Fruit fly (Drosophila melanogaster) whole organism: ENCODE results near the gene CG10993.

Experiments
- CG8478 ChIP-seq: fragments of >200 bp; optimal IDR thresholded peaks from 2 replicates; lab custom pipeline; 2018; ENCODE audit warnings: inconsistent platforms
- Dll ChIP-seq: fragments of >200 bp; optimal IDR thresholded peaks from 2 replicates; lab custom pipeline; 2017
- EcR ChIP-seq, 2 experiments: fragments of >200 bp; optimal IDR thresholded peaks; 2 replicates each; lab custom pipeline; 2017; ENCODE audit warnings: missing biosample characterization in 2 of 2, missing genetic modification characterization in 2 of 2, missing genetic modification reagents in 2 of 2
- pan ChIP-seq: fragments of >200 bp; optimal IDR thresholded peaks from 2 replicates; lab custom pipeline; 2017
- psq ChIP-seq: fragments of >200 bp; optimal IDR thresholded peaks from 2 replicates; lab custom pipeline; 2017
- usp ChIP-seq: fragments of >200 bp; optimal IDR thresholded peaks from 2 replicates; lab custom pipeline; 2017; ENCODE audit warnings: missing biosample characterization, missing genetic modification characterization, mixed read lengths

The CG10993 gene

DNA sequence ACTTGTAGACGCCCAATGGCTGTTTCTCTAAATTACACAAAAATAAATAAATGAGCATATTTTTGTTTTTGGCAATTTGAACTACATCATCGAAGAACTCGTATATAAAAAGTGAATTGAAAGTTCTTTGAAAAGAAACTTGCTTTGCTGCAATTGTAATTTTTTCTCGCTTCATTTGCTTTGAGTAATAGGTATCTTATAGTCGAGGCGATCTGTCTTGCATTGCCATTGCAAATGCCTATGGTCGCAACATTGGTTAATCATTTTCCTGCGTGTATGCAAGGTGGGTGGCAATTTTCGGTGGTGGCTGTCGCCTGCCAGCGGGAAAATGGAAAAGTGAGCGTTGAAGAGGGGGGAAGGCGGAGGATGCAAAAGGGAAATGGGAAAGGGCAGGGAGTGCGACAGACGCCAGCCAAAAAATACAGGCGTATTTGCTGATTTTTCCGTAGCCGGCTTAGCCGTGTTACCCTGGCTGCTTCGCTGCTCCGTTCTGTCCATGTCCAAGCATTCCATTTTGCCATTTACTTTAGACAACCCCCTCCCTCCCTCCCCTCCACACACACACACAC, 3.5 kb downstream of the CG10993 start:
- no peak for TF ChIP-seq EcR (GFP tag; optimal IDR thresholded peaks at IDR 0.05; lab: Kevin White, UChicago)
- TF ChIP-seq pan (lab: Kevin White, UChicago), result no peak
- no peak for TF ChIP-seq psq (lab: Kevin White, UChicago)
- no peak for TF ChIP-seq usp
- no peak for TF ChIP-seq Dll
- TF ChIP-seq CG8478, result no peak

DNA sequence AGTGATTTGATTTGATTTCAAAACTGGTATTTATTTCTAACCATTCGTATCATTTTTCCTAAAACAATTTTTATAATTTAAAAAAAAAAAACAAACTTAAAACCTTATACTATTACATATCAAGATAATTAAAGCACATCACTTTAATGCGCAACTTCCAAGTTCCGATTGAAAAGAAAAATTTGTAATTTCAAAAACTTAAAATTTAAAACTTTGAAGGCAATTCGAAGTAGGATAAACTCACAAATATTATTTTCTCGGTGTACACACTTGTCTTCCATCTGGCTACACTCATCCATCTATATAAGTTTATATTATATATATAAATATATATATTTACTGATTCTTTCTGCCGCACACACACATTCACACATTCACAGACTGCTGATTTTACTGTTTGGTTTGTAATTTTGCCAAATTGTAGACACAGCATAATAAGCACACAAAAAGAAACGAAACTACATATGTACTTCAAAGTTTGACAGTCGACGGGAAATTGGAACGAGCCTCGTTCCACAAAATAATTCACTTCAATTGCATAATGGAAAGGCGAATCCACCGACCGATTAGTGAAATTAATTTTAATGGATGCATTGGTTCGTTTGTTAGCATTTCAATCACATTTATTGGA, 4.8 kb downstream of the CG10993 start:
- no peak for TF ChIP-seq Dll
- TF ChIP-seq CG8478, result no peak
- no peak for TF ChIP-seq psq (lab: Kevin White, UChicago)
- TF ChIP-seq pan (lab: Kevin White, UChicago), result no peak
- no peak for TF ChIP-seq EcR (GFP tag; optimal IDR thresholded peaks at IDR 0.05; lab: Kevin White, UChicago)
- TF ChIP-seq usp, result no peak

DNA sequence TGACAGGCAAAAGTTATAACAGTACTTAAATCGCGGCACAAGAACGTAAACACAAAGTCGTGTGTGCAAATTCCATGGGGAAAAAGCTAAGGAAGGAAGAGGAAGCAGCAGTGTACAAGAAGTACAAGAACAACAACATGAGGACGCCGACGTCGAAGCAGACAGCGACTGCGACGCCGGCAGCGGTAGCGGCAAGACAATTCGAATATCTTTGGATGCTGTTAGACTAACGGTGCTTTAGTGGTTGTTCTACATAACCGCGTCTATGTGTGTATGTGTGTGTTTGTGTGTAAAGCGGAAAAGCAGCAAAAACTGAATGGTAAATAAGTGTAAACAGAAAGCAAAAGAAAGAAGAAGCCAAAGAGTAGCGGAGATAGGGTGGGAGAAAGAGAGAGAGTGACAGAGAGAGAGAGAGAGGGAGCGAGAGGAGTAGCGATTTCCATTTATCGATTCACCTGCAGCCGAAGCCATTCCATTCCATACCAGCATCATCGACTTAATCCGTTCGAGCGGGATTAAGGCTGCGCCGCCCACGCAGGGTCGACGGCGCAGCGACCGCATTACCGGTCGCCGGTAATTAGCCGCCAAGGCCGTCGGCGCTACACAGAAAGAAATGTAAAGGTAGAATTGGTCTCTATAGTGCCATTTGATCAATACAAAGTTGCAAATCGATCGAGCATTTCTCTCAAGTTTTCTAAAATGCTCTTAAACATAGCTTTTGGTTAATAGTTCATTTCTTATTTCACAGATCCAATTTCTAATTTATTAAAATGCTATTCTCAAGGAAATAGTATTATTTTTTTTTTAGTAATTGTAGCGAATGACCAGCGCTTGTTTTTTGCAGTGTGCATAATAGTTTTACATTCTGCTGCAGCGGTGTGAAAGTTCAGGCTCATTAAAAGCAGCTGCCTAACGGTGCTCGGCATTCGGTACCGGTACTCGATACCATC, 6.7 kb downstream of the CG10993 start:
- TF ChIP-seq Dll (no peak), pan (lab: Kevin White, UChicago) (no peak), EcR (GFP tag; optimal IDR thresholded peaks at IDR 0.05; lab: Kevin White, UChicago) (no peak), psq (lab: Kevin White, UChicago) (no peak), CG8478 (no peak), usp (no peak)

DNA sequence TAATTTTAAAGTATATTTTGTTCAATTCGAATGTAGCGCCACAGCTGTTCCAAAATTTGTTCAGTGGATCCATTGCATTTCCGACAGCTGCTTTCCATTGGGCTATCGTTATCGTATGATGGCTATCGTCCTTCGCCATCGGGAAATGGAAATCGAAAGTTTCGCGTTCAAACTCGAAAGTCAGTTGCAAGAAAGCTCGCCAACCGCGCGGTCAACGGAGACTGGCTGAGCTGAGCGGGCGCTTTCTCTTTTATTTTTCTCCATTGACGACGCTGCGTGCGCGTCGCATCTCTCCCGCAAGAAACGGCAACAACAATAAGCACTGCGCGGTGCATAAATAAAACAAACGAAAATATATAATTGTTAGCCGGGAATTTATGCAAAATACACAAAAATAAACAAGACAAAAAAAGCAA, 7.4 kb downstream of the CG10993 start, which contains the start of gene inaE:
inaE (plus strand) TSS at position 181 of the 416 bp plus-strand sequence.
- TF ChIP-seq Dll (no peak), psq (lab: Kevin White, UChicago) (no peak), CG8478 (no peak), pan (lab: Kevin White, UChicago) (no peak), usp (no peak), EcR (GFP tag; optimal IDR thresholded peaks at IDR 0.05; lab: Kevin White, UChicago) (no peak)

DNA sequence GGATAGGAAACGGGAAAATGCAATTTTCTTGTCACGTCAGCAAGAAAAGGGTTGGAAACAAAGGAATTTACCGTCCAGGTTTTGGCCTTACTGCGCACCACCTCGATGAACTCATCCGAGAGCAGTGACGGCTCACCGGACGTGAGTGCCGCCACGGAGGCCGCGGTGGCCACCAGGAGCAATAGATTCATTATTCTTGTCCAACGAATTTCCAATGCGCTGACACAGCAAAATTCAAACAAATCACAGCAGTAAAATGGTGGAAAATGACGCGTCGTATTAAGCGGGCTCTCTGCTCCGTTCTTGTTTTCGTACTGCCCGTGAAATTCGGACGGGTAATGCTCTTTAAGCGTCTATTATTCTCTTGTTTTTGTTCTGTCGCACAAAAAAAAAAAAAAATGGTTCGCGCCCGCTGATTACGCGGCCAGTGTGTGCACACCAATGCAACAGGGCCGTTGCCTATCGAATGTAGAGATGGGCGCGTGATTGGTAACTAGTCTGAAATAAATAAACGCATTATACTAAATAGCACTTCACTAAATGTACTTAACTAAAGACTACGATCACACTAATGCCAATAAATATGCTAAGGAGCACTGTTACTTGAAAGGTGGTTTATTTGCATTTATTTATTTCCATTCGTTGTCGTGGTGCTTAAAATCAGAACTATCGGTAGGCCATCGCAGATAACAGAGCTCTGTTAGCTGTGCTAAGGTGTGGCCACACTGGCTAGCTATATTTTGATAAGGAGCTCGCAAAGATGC, 9.0 kb downstream of the CG10993 start, which contains the start of the genes CtsB and amrt:
CtsB (minus strand) TSS at position 432 of the 764 bp plus-strand sequence.
amrt (plus strand) TSS at position 721 of the 764 bp plus-strand sequence.
- TF ChIP-seq pan (lab: Kevin White, UChicago) (no peak), usp (no peak), EcR (GFP tag; optimal IDR thresholded peaks at IDR 0.05; lab: Kevin White, UChicago) (no peak), Dll (no peak), psq (lab: Kevin White, UChicago) (no peak), CG8478 (no peak)

DNA sequence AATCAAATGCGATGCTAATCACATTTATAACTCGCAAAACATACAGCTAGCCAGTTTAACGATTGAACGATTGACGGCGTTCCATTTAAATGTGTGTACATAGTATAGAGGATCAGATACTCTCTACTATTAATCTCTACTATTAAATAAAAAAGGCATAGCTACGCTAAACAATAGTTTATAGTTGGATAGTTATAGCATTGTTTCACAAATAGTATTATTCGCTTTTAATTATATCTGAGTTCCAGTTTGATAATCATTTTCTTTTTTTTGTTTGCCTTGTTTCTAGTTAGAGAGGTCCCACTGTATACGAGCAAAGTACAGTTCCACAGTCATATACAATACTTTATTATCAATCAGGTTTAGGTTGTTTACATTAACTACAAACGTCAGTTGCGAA, 11.2 kb downstream of the CG10993 start:
- TF ChIP-seq psq (lab: Kevin White, UChicago), result no peak
- no peak for TF ChIP-seq EcR (GFP tag; optimal IDR thresholded peaks at IDR 0.05; lab: Kevin White, UChicago)

DNA sequence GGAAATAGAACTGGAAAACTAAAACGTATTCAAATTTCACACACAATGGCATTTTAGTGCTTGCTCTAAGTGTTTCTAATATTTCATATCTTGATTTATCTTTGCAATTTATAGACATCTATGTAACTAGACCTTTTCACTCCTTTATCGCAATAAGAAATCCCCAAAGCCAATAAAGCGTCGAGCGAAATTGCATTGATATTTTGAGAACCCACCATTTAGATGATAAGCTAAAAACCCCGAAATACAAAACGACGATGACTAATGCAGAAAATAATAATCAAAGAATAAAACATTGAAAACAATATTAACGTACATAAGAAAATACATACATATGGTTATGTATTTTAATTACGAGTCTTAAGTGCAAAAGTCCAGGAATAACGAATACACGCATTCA, 12.3 kb downstream of the CG10993 start:
- TF ChIP-seq pan (lab: Kevin White, UChicago) (no peak), EcR (GFP tag; optimal IDR thresholded peaks at IDR 0.05; lab: Kevin White, UChicago) (no peak), CG8478 (no peak), psq (lab: Kevin White, UChicago) (no peak), Dll (no peak), usp (no peak)

DNA sequence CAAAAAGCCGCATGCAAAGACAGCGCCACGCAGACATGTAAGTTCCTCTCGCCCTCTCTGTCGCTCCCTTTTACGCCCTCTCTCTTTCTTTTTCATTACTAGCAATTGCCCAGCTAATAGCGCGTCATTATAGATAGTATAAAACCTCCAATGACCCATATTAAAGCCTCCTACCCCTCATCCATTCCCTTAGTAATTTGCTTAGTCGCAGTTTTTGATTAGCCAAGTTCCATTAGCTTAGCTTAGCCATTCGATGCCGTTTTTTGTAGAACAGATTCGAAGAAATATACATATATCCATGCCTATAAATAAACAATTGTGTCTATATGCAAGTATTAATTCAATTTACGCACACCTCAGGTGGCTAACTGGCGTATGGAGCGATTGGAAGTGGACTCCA, 20.1 kb downstream of the CG10993 start:
- TF ChIP-seq pan (lab: Kevin White, UChicago), result no peak

DNA sequence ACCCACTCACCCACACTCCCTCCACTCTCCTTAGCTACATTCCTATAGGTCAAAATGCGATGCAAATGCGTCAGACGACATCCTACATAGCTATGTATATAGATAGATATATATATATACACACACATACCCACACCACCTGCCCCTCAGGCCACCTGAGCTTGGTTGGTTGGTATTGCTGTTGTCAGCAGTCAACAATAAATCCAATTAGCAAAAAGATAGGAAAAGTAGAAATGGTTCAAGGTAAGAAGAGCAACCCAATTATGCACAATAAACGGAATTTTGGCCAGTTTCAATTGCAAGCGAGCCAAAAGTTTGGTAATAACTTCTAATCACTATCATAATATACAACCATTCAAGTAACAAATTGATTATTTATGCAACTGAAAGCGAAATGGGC, 24.4 kb downstream of the CG10993 start:
- TF ChIP-seq CG8478, result no peak

DNA sequence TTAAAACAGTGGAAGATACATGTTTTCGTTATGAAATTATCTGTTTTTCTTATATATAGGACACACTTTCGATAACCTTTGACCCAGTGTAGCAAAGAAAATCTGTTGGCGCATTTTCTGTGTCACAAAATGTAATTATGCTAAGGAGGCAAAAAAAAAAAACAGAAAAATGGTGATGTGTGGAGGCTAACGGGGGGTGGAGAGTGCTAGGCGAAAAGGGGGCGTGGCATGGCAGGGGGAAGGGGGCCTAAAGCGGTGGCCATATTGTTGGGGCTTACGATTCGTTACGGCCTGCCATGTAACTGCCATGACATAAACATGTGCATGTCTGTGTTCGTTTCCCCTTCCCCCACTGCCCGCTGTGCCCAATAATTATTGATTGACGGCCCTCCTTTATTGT, 25.7 kb downstream of the CG10993 start:
- TF ChIP-seq EcR (GFP tag; optimal IDR thresholded peaks at IDR 0.05; lab: Kevin White, UChicago) (no peak), Dll (no peak), CG8478 (no peak), psq (lab: Kevin White, UChicago) (no peak), pan (lab: Kevin White, UChicago) (no peak), usp (no peak)

DNA sequence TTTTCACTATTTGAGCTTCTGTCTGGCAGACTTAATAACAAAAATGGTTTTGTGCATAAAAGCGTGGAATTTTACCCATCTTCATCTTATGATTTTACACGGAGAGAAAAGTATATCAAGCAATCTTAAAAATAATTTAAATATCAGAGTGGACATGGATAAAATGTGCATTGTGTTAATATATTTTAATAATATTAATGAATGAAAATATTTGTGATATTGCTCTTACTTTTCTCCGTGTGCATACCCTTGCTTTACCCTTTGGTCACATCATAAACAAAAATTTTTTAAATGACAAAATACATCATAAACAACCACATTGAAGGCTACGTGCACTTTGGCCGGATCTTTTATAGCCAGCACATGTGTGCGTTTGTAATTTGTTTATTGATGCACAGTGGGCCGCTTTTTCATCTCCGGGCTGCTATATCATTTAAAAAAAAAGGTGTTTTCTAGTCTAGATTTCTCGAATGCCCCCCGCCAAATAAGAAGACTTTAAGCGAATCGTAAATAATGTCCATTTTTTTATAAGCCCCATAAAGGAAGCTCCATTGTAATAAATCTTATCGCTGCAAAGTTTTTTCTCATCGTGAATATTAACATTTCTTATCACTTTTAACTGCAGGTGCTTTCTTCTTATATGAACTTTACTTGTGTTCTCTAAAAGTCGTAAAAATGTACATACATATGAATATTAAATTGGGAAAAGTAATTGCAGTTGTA, 26.4 kb downstream of the CG10993 start:
- TF ChIP-seq Dll, result no peak
- TF ChIP-seq usp, result no peak
- TF ChIP-seq psq (lab: Kevin White, UChicago), result no peak
- TF ChIP-seq pan (lab: Kevin White, UChicago), result no peak
- no peak for TF ChIP-seq CG8478
- TF ChIP-seq EcR (GFP tag; optimal IDR thresholded peaks at IDR 0.05; lab: Kevin White, UChicago), result no peak
